Fruit fly (Drosophila melanogaster) whole organism, prepupa: ENCODE measurements around the gene CG8944.
A peak's percentile ranks its signal among the peaks of the same experiment; 100 is the strongest.

ENCODE experiments used
- Blimp-1 ChIP-seq: fragments of 200-800 bp; sonication (Bioruptor generic); optimal IDR thresholded peaks from 3 replicates; lab custom pipeline; 2017; ENCODE audit warnings: missing biosample characterization, missing genetic modification characterization, mild to moderate bottlenecking, moderate library complexity, missing genetic modification reagents
- CG10669 ChIP-seq: fragments of 200-800 bp; sonication (Bioruptor generic); optimal IDR thresholded peaks from 3 replicates; lab custom pipeline; 2018; ENCODE audit warnings: missing biosample characterization, mild to moderate bottlenecking, missing genetic modification characterization, moderate library complexity
- CG15336 ChIP-seq: fragments of 200-800 bp; sonication (Bioruptor generic); IDR thresholded peaks from 2 replicates; pipeline ENCODE4 v1.3.6; 2022; ENCODE audit warnings: missing biosample characterization, missing genetic modification characterization
- CG4318 ChIP-seq: fragments of 200-800 bp; sonication (Bioruptor generic); optimal IDR thresholded peaks from 3 replicates; lab custom pipeline; 2017; ENCODE audit warnings: missing biosample characterization, mild to moderate bottlenecking, missing genetic modification characterization
- Eip78C ChIP-seq: fragments of 200-800 bp; sonication (Bioruptor generic); peaks from one replicate; lab custom pipeline; 2016; ENCODE audit warnings: missing biosample characterization, missing genetic modification characterization
- Eip93F ChIP-seq: fragments of 200-800 bp; sonication (Bioruptor generic); optimal IDR thresholded peaks from 2 replicates; lab custom pipeline; 2016; ENCODE audit warnings: missing biosample characterization, mild to moderate bottlenecking, missing genetic modification characterization
- Hr39 ChIP-seq: fragments of 200-800 bp; sonication (Bioruptor generic); optimal IDR thresholded peaks from 2 replicates; lab custom pipeline; 2016; ENCODE audit warnings: missing biosample characterization, missing genetic modification characterization
- Lpt ChIP-seq: fragments of 200-800 bp; sonication (Bioruptor generic); optimal IDR thresholded peaks from 3 replicates; lab custom pipeline; 2016; ENCODE audit warnings: missing biosample characterization, missing genetic modification characterization
- fkh ChIP-seq: fragments of 200-800 bp; sonication (Bioruptor generic); optimal IDR thresholded peaks from 3 replicates; lab custom pipeline; 2017; ENCODE audit warnings: missing biosample characterization, mild to moderate bottlenecking, missing genetic modification characterization, moderate library complexity

dm6 chrX:15733995-15734394 lies 12.0 kb downstream of the CG8944 start, which contains the start of the genes CG12379 and MagR:
- no peak for TF ChIP-seq fkh (GFP tag; lab: Kevin White, UChicago)
- TF ChIP-seq CG10669 (GFP tag; lab: Kevin White, UChicago): no peak
- peak; percentile 66 for TF ChIP-seq Hr39
- TF ChIP-seq CG4318 (GFP tag; lab: Kevin White, UChicago): no peak
- TF ChIP-seq CG15336 (GFP tag; lab: Robert Waterston, UW): no peak
- no peak for TF ChIP-seq Blimp-1
- no peak for TF ChIP-seq Eip93F (GFP tag; lab: Kevin White, UChicago)
- no peak for TF ChIP-seq Lpt
- peak; percentile 77 for TF ChIP-seq Eip78C
